Worm (Caenorhabditis elegans) whole organism, L4 larva: ENCODE measurements around the gene slc-36.3.

ENCODE experiments used
- F37D6.2 ChIP-seq: sonication (generic microtip); optimal IDR thresholded peaks from 2 replicates; lab custom pipeline; 2016; ENCODE audit warnings: mild to moderate bottlenecking, missing genetic modification characterization, missing compliant biosample characterization
- F44E2.7 ChIP-seq: fragments of 200-800 bp; sonication (Bioruptor generic); IDR thresholded peaks from 2 replicates; pipeline ENCODE4 v2.1.2; 2022; ENCODE audit warnings: missing genetic modification characterization, missing compliant biosample characterization
- F49E8.2 ChIP-seq: sonication (generic microtip); optimal IDR thresholded peaks from 2 replicates; lab custom pipeline; 2016; ENCODE audit warnings: missing compliant biosample characterization, mild to moderate bottlenecking, missing genetic modification characterization, borderline replicate concordance
- T20F7.1 ChIP-seq: fragments of 200-800 bp; sonication (Bioruptor generic); optimal IDR thresholded peaks from 2 replicates; lab custom pipeline; 2018; ENCODE audit warnings: mild to moderate bottlenecking, missing genetic modification characterization, missing compliant biosample characterization
- ZK337.2 ChIP-seq: fragments of 200-800 bp; sonication (Bioruptor generic); IDR thresholded peaks from 2 replicates; pipeline ENCODE4 v1.3.6; 2022; ENCODE audit warnings: missing genetic modification reagents, missing genetic modification characterization, missing compliant biosample characterization
- aha-1 ChIP-seq: fragments of 150-350 bp; peaks from one replicate; lab custom pipeline; 2014; ENCODE audit warnings: missing biosample characterization, missing genetic modification characterization
- aly-2 ChIP-seq: sonication (generic microtip); optimal IDR thresholded peaks from 2 replicates; lab custom pipeline; 2018; ENCODE audit warnings: missing biosample characterization, missing genetic modification characterization
- arid-1 ChIP-seq: fragments of 200-800 bp; sonication (Bioruptor generic); conservative IDR thresholded peaks from 2 replicates; pipeline ENCODE4 v1.3.6; 2022; ENCODE audit warnings: missing genetic modification reagents, missing genetic modification characterization, missing compliant biosample characterization
- ceh-20 ChIP-seq: fragments of 200-800 bp; sonication (Bioruptor generic); IDR thresholded peaks from 2 replicates; pipeline ENCODE4 v1.3.6; 2022; ENCODE audit warnings: missing genetic modification reagents, missing genetic modification characterization, missing compliant biosample characterization
- ceh-62 ChIP-seq: sonication (generic microtip); optimal IDR thresholded peaks from 2 replicates; lab custom pipeline; 2017; ENCODE audit warnings: missing biosample characterization, missing genetic modification characterization
- ceh-82 ChIP-seq: sonication (generic microtip); optimal IDR thresholded peaks from 2 replicates; lab custom pipeline; 2017; ENCODE audit warnings: missing biosample characterization, missing genetic modification characterization
- ces-1 ChIP-seq: fragments of 150-350 bp; sonication (generic microtip); optimal IDR thresholded peaks from 4 replicates; lab custom pipeline; 2014; ENCODE audit warnings: missing biosample characterization, missing genetic modification reagents, missing genetic modification characterization
- daf-16 ChIP-seq, 3 experiments: sonication (generic microtip); optimal IDR thresholded peaks; 2 replicates each; lab custom pipeline; 2016 to 2017; ENCODE audit warnings: missing genetic modification characterization in 3 of 3, missing genetic modification reagents in 3 of 3, mild to moderate bottlenecking in 2 of 3, missing compliant biosample characterization in 2 of 3, missing biosample characterization in 1 of 3, moderate library complexity in 1 of 3
- duxl-1 ChIP-seq: sonication (generic microtip); optimal IDR thresholded peaks from 2 replicates; lab custom pipeline; 2016; ENCODE audit warnings: mild to moderate bottlenecking, missing genetic modification characterization, moderate library complexity, missing compliant biosample characterization; ENCODE audit not compliant: poor library complexity
- dve-1 ChIP-seq: sonication (generic microtip); optimal IDR thresholded peaks from 2 replicates; lab custom pipeline; 2017; ENCODE audit warnings: antibody characterized with exemption, mild to moderate bottlenecking, missing genetic modification characterization, missing compliant biosample characterization; ENCODE audit not compliant: insufficient read depth
- egl-27 ChIP-seq: sonication (generic microtip); optimal IDR thresholded peaks from 3 replicates; lab custom pipeline; 2017; ENCODE audit warnings: missing biosample characterization, missing genetic modification reagents, missing genetic modification characterization
- egl-43 ChIP-seq: fragments of 200-800 bp; sonication (Bioruptor generic); IDR thresholded peaks from 2 replicates; pipeline ENCODE4 v1.3.6; 2022; ENCODE audit warnings: missing genetic modification reagents, missing genetic modification characterization, missing compliant biosample characterization
- fkh-10 ChIP-seq: fragments of 150-350 bp; optimal IDR thresholded peaks from 2 replicates; lab custom pipeline; 2014; ENCODE audit warnings: missing biosample characterization, missing genetic modification reagents, missing genetic modification characterization
- lin-13 ChIP-seq: fragments of 150-350 bp; optimal IDR thresholded peaks from 2 replicates; lab custom pipeline; 2014; ENCODE audit warnings: missing biosample characterization, missing genetic modification reagents, missing genetic modification characterization
- lin-15B ChIP-seq: fragments of 150-350 bp; sonication (generic microtip); optimal IDR thresholded peaks from 3 replicates; lab custom pipeline; 2014; ENCODE audit warnings: missing biosample characterization, missing genetic modification characterization
- mdt-29 ChIP-seq: fragments of 200-800 bp; sonication (Bioruptor generic); IDR thresholded peaks from 2 replicates; pipeline ENCODE4 v1.3.6; 2022; ENCODE audit warnings: missing genetic modification reagents, missing genetic modification characterization, missing compliant biosample characterization
- mep-1 ChIP-seq: fragments of 150-350 bp; sonication (generic microtip); optimal IDR thresholded peaks from 3 replicates; lab custom pipeline; 2014; ENCODE audit warnings: missing biosample characterization, missing genetic modification characterization
- mes-2 ChIP-seq: sonication (generic microtip); optimal IDR thresholded peaks from 2 replicates; lab custom pipeline; 2016; ENCODE audit warnings: missing genotype, mild to moderate bottlenecking, missing genetic modification characterization, missing compliant biosample characterization; ENCODE audit not compliant: poor library complexity, severe bottlenecking
- nhr-102 ChIP-seq: sonication (generic microtip); optimal IDR thresholded peaks from 2 replicates; lab custom pipeline; 2016; ENCODE audit warnings: mild to moderate bottlenecking, missing genetic modification characterization, moderate library complexity, missing compliant biosample characterization
- nhr-237 ChIP-seq: sonication (generic microtip); optimal IDR thresholded peaks from 2 replicates; lab custom pipeline; 2017; ENCODE audit warnings: missing biosample characterization, missing genetic modification characterization
- nhr-28 ChIP-seq: fragments of 150-350 bp; optimal IDR thresholded peaks from 2 replicates; lab custom pipeline; 2014; ENCODE audit warnings: missing biosample characterization, missing genetic modification characterization
- nhr-42 ChIP-seq: fragments of 200-800 bp; sonication (Bioruptor generic); IDR thresholded peaks from 2 replicates; pipeline ENCODE4 v1.3.6; 2022; ENCODE audit warnings: missing genetic modification characterization, missing compliant biosample characterization
- nhr-6 ChIP-seq: fragments of 150-350 bp; optimal IDR thresholded peaks from 2 replicates; lab custom pipeline; 2014; ENCODE audit warnings: missing biosample characterization, missing genetic modification characterization
- nhr-77 ChIP-seq: fragments of 150-350 bp; optimal IDR thresholded peaks from 2 replicates; lab custom pipeline; 2014; ENCODE audit warnings: missing biosample characterization, missing genetic modification characterization
- pha-4 ChIP-seq, 2 experiments: fragments of 150-350 bp in 1 of 2; fragments of 200-800 bp in 1 of 2; sonication (Bioruptor generic) in 1 of 2; IDR thresholded peaks in 1 of 2; optimal IDR thresholded peaks in 1 of 2; 2 replicates each; pipeline versions ENCODE4 v1.3.6 to Lab custom; 2014 to 2022; ENCODE audit warnings: missing genetic modification characterization in 2 of 2, missing genetic modification reagents in 2 of 2, missing biosample characterization in 1 of 2, missing compliant biosample characterization in 1 of 2
- php-3 ChIP-seq: fragments of 200-800 bp; sonication (Bioruptor generic); IDR thresholded peaks from 2 replicates; pipeline ENCODE4 v1.3.6; 2022; ENCODE audit warnings: missing genetic modification reagents, missing genetic modification characterization, missing compliant biosample characterization
- rbr-2 ChIP-seq: sonication (generic microtip); optimal IDR thresholded peaks from 2 replicates; lab custom pipeline; 2016; ENCODE audit warnings: missing genotype, missing genetic modification characterization, missing compliant biosample characterization
- skn-1 ChIP-seq: fragments of 150-350 bp; optimal IDR thresholded peaks from 2 replicates; lab custom pipeline; 2014; ENCODE audit warnings: missing biosample characterization, missing genetic modification characterization
- snpc-1.2 ChIP-seq: fragments of 200-800 bp; sonication (Bioruptor generic); IDR thresholded peaks from 2 replicates; pipeline ENCODE4 v1.3.6; 2022; ENCODE audit warnings: missing genetic modification reagents, missing genetic modification characterization, missing compliant biosample characterization
- spr-1 ChIP-seq: sonication (generic microtip); optimal IDR thresholded peaks from 2 replicates; lab custom pipeline; 2016; ENCODE audit warnings: mild to moderate bottlenecking, missing genetic modification characterization, missing compliant biosample characterization
- vab-7 ChIP-seq: fragments of 200-800 bp; sonication (Bioruptor generic); IDR thresholded peaks from 2 replicates; pipeline ENCODE4 v1.3.6; 2022; ENCODE audit warnings: missing genetic modification reagents, missing genetic modification characterization, missing compliant biosample characterization
- ztf-7 ChIP-seq: fragments of 150-350 bp; optimal IDR thresholded peaks from 2 replicates; lab custom pipeline; 2014; ENCODE audit warnings: missing biosample characterization, missing genetic modification characterization

Gene slc-36.3

DNA sequence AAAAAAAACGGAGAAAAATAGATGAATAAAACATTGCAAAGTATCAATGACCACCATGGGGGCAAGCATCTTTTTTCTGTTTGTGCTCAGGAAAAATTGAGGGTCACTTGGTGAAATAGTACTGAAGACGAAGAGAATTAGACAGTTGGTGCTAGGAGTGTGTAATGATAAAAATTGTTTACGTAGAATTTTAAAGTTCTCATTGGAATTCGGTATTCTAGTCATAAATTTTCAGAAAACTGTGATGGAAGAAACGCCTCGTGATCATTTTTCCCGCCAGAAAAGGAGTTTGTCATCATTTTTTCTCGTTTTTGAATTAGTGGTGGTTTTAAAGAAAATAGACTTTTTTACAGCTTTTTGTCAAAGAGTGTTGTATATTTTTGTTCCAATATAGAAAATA lies 618 bp upstream of the slc-36.3 start:
- no peak for TF ChIP-seq aly-2 (tag; lab: Kevin White, UChicago)
- TF ChIP-seq php-3 (GFP tag; lab: Robert Waterston, UW): no peak
- no peak for TF ChIP-seq mes-2 (tag; lab: Kevin White, UChicago)
- no peak for TF ChIP-seq lin-15B
- no peak for TF ChIP-seq nhr-237 (tag; lab: Kevin White, UChicago)
- no peak for TF ChIP-seq nhr-6 (tag; lab: Kevin White, UChicago)
- no peak for TF ChIP-seq ztf-7
- TF ChIP-seq arid-1 (GFP tag; lab: Robert Waterston, UW): no peak
- TF ChIP-seq ceh-82: no peak
- no peak for TF ChIP-seq ceh-20 (GFP tag; lab: Robert Waterston, UW)
- TF ChIP-seq fkh-10 (GFP tag; lab: Kevin White, UChicago): no peak
- no peak for TF ChIP-seq T20F7.1
- peak; percentile 23 for TF ChIP-seq nhr-77 (tag; lab: Kevin White, UChicago)
- no peak for TF ChIP-seq spr-1
- TF ChIP-seq nhr-28 (tag; lab: Kevin White, UChicago): peak; percentile 56
- TF ChIP-seq skn-1 (tag; lab: Kevin White, UChicago): no peak
- no peak for TF ChIP-seq daf-16 (GFP tag; optimal IDR thresholded peaks at IDR 0.05; lab: Kevin White, UChicago)
- peak; percentile 84 for TF ChIP-seq daf-16 (tag; optimal IDR thresholded peaks at IDR 0.05; lab: Kevin White, UChicago)
- no peak for TF ChIP-seq lin-13 (GFP tag; lab: Kevin White, UChicago)
- TF ChIP-seq F49E8.2 (tag; lab: Kevin White, UChicago): no peak
- no peak for TF ChIP-seq dve-1
- no peak for TF ChIP-seq ZK337.2

DNA sequence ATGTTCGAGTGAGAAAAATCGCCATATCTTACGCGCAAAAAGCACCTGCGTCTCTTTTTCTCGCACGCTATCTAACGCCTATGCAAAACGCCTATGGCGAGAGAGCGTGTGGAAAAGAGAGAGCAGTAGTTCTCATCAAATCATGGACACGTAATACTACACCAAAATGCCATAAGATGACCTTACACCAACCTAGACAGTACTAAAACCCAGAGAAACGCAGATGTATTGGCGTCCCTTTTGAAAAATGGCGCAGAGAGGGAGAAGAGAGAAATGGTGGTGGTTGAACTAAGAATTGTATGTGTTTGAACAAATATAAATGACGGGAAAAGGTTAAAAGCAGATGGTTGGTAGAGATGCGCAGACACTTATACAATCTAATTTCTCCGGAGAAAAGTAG lies 4.9 kb downstream of the slc-36.3 start, which contains the start of gene Y38H6C.16:
Gene Y38H6C.16, minus strand, starts transcription at position 293 of the 400 bp plus-strand sequence.
- TF ChIP-seq ces-1 (GFP tag; lab: Kevin White, UChicago): no peak
- no peak for TF ChIP-seq aly-2 (tag; lab: Kevin White, UChicago)
- TF ChIP-seq pha-4 (GFP tag; IDR thresholded peaks at IDR 0.05; lab: Robert Waterston, UW): no peak
- TF ChIP-seq pha-4 (tag; optimal IDR thresholded peaks at IDR 0.05; lab: Kevin White, UChicago): no peak
- no peak for TF ChIP-seq php-3 (GFP tag; lab: Robert Waterston, UW)
- no peak for TF ChIP-seq rbr-2
- TF ChIP-seq ceh-82: no peak
- TF ChIP-seq ceh-62: no peak
- no peak for TF ChIP-seq F44E2.7
- no peak for TF ChIP-seq duxl-1
- TF ChIP-seq mep-1 (tag; lab: Kevin White, UChicago): no peak
- TF ChIP-seq ztf-7: no peak
- TF ChIP-seq dve-1: no peak
- no peak for TF ChIP-seq snpc-1.2
- no peak for TF ChIP-seq F37D6.2 (tag; lab: Kevin White, UChicago)
- TF ChIP-seq arid-1 (GFP tag; lab: Robert Waterston, UW): no peak

DNA sequence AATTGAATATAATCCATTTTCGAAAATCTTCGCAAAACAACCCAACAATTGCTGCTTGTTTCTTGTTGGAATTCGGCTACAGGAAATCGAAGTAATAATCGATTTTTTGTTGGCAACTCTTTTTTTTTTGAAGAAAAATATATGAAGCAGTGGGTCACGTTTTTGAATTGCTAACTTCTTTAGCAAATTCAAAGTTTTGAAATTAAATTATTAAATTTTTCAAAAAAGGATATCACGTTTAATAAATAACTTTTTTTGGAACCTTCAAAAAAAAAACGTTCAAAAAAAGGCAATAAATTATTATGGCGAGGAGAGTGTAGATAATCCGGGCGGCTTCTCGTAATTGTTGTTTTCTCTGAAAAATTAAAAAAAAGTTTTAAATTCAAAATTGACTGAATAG lies 7.8 kb downstream of the slc-36.3 start, which contains the start of gene Y38H6C.15:
Gene Y38H6C.15, minus strand, starts transcription at position 101 of the 400 bp plus-strand sequence.
- TF ChIP-seq aha-1 (tag; lab: Kevin White, UChicago) (no peak), nhr-42 (GFP tag; lab: Robert Waterston, UW) (no peak), F49E8.2 (tag; lab: Kevin White, UChicago) (no peak), nhr-102 (tag; lab: Kevin White, UChicago) (no peak), vab-7 (GFP tag; lab: Robert Waterston, UW) (no peak), ztf-7 (no peak), mdt-29 (GFP tag; lab: Robert Waterston, UW) (no peak)

DNA sequence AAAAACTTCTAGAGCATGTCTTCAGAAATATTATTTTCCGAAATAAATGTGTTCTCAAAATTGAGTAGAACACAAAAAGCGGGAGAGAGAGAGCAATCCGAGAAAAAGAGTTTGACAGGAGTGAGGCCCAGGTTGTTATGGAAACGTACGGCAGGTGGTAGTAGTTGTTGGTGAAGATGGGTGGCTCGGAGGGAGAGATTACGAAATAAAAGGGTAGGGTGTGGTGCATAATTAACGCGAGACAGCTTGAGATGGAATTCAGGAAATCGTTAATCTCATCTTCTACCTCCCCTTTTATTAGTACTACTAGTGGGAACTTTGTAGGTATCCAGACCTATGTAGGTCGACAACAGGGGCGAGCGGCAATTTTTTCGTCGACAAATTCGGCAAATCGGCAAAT lies 9.9 kb downstream of the slc-36.3 start, which contains the start of gene famh-161:
Gene famh-161, minus strand, starts transcription at position 101 of the 400 bp plus-strand sequence.
- TF ChIP-seq mes-2 (tag; lab: Kevin White, UChicago): no peak
- no peak for TF ChIP-seq T20F7.1
- no peak for TF ChIP-seq egl-27
- TF ChIP-seq egl-43 (GFP tag; lab: Robert Waterston, UW): no peak
